Worm (Caenorhabditis elegans) whole organism, L2 larva: ENCODE data around the gene Y25C1A.8.

ENCODE experiments used
- F13H6.1 ChIP-seq: sonication (generic microtip); optimal IDR thresholded peaks from 2 replicates; lab custom pipeline; 2016; ENCODE audit warnings: missing genetic modification characterization, missing compliant biosample characterization
- R02D3.7 ChIP-seq: fragments of 150-350 bp; optimal IDR thresholded peaks from 2 replicates; lab custom pipeline; 2014; ENCODE audit warnings: missing biosample characterization, missing genetic modification characterization
- ZK546.5 ChIP-seq: sonication (generic microtip); optimal IDR thresholded peaks from 2 replicates; lab custom pipeline; 2017; ENCODE audit warnings: missing biosample characterization, missing genetic modification characterization
- ama-1 ChIP-seq: fragments of 150-350 bp; optimal IDR thresholded peaks from 2 replicates; lab custom pipeline; 2018; ENCODE audit warnings: inconsistent platforms
- egl-27 ChIP-seq: sonication (generic microtip); optimal IDR thresholded peaks from 3 replicates; lab custom pipeline; 2017; ENCODE audit warnings: missing biosample characterization, missing genetic modification reagents, missing genetic modification characterization
- fos-1 ChIP-seq: fragments of 150-350 bp; optimal IDR thresholded peaks from 2 replicates; lab custom pipeline; 2014; ENCODE audit warnings: missing biosample characterization, missing genetic modification characterization
- nhr-11 ChIP-seq: fragments of 150-350 bp; optimal IDR thresholded peaks from 2 replicates; lab custom pipeline; 2014; ENCODE audit warnings: missing biosample characterization, missing genetic modification characterization
- sem-4 ChIP-seq: fragments of 150-350 bp; optimal IDR thresholded peaks from 2 replicates; lab custom pipeline; 2014; ENCODE audit warnings: missing biosample characterization, missing genetic modification reagents, missing genetic modification characterization
- unc-39 ChIP-seq: fragments of 150-350 bp; optimal IDR thresholded peaks from 2 replicates; lab custom pipeline; 2014; ENCODE audit warnings: missing biosample characterization, missing genetic modification characterization
- zag-1 ChIP-seq: fragments of 150-350 bp; optimal IDR thresholded peaks from 2 replicates; lab custom pipeline; 2014; ENCODE audit warnings: missing biosample characterization, missing genetic modification characterization

DNA sequence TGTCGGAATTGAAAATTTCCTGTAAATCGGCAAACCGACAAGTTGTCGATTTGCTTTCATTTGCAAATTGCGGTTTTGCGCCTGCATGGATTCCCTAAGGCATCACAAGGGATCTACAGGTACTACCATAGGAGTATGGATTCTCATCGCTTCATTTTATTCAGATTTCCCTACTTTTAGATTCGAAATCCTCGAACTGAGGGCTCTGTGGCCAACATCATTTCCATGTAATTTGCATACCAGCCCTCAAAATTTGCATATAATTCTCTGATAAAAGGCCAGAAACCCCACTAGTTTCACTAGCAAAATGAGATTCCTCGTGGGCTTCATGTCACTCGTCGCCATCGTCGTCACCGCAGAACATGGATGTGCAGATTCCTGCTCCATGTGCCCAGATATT is 35.6 kb upstream of the Y25C1A.8 start, which contains the start of gene Y25C1A.2:
- no peak for TF ChIP-seq sem-4 (tag; lab: Kevin White, UChicago)
- TF ChIP-seq ama-1 (lab: Kevin White, UChicago): no peak
- TF ChIP-seq F13H6.1 (tag; lab: Kevin White, UChicago): no peak
- no peak for TF ChIP-seq zag-1 (tag; lab: Kevin White, UChicago)
- no peak for TF ChIP-seq ZK546.5 (tag; lab: Kevin White, UChicago)
- no peak for TF ChIP-seq R02D3.7 (tag; lab: Kevin White, UChicago)
- TF ChIP-seq unc-39 (tag; lab: Kevin White, UChicago): no peak
- TF ChIP-seq nhr-11: no peak
- no peak for TF ChIP-seq fos-1 (tag; lab: Kevin White, UChicago)
- TF ChIP-seq egl-27 (tag; lab: Kevin White, UChicago): no peak
